Worm (Caenorhabditis elegans): ENCODE data around the gene col-177.
A peak's percentile ranks its signal among the peaks of the same experiment; 100 is the strongest.

Gene col-177

ce11 chrX:10990159-10990854, 11.3 kb downstream of the col-177 start (continued):
- no peak for TF ChIP-seq ceh-82 (tag; optimal IDR thresholded peaks at IDR 0.05)
- TF ChIP-seq zip-2 (tag; optimal IDR thresholded peaks at IDR 0.05) = no peak
- no peak for TF ChIP-seq nhr-76 (tag; optimal IDR thresholded peaks at IDR 0.05)
- no peak for TF ChIP-seq snpc-4 (tag; optimal IDR thresholded peaks at IDR 0.05)
- no peak for TF ChIP-seq F26F4.8 (GFP tag; conservative IDR thresholded peaks at IDR 0.05)
- no peak for TF ChIP-seq T20F7.1 (GFP tag; optimal IDR thresholded peaks at IDR 0.05)
- no peak for TF ChIP-seq hlh-30 (tag; optimal IDR thresholded peaks at IDR 0.05; ENCODE audit: insufficient read depth)
- no peak for TF ChIP-seq rbr-2 (tag; optimal IDR thresholded peaks at IDR 0.05)
- no peak for TF ChIP-seq nhr-41 (GFP tag; IDR thresholded peaks at IDR 0.05)
- no peak for TF ChIP-seq lin-15B (tag; optimal IDR thresholded peaks at IDR 0.05)
- TF ChIP-seq madf-5 (GFP tag; IDR thresholded peaks at IDR 0.05) = no peak
- TF ChIP-seq nhr-237 (tag; optimal IDR thresholded peaks at IDR 0.05) = no peak
- no peak for TF ChIP-seq nhr-11 (tag; optimal IDR thresholded peaks at IDR 0.05)
- TF ChIP-seq nhr-102 (tag; optimal IDR thresholded peaks at IDR 0.05) = no peak
- TF ChIP-seq Y5F2A.4 (GFP tag; optimal IDR thresholded peaks at IDR 0.05) = no peak
- no peak for TF ChIP-seq snpc-1.2 (GFP tag; IDR thresholded peaks at IDR 0.05)
- TF ChIP-seq ZK546.5 (tag; optimal IDR thresholded peaks at IDR 0.05) = no peak
- TF ChIP-seq gei-8 (GFP tag; optimal IDR thresholded peaks at IDR 0.05) = no peak
- no peak for TF ChIP-seq lir-3 (tag; optimal IDR thresholded peaks at IDR 0.05)
- TF ChIP-seq lin-1 (GFP tag; IDR thresholded peaks at IDR 0.05) = no peak
- TF ChIP-seq R02D3.7 (tag; optimal IDR thresholded peaks at IDR 0.05) = no peak
- TF ChIP-seq nhr-77 (tag; optimal IDR thresholded peaks at IDR 0.05) = no peak
- TF ChIP-seq nhr-42 (GFP tag; IDR thresholded peaks at IDR 0.05) = no peak
- no peak for TF ChIP-seq ceh-28 (tag; optimal IDR thresholded peaks at IDR 0.05)
- no peak for TF ChIP-seq zfp-2 (tag; optimal IDR thresholded peaks at IDR 0.05)
- no peak for TF ChIP-seq pha-4 (GFP tag; IDR thresholded peaks at IDR 0.05)
- TF ChIP-seq pha-4 (tag; optimal IDR thresholded peaks at IDR 0.05) = no peak
- TF ChIP-seq zag-1 (tag; optimal IDR thresholded peaks at IDR 0.05) = no peak
- TF ChIP-seq attf-4 (tag; optimal IDR thresholded peaks at IDR 0.05) = no peak
- TF ChIP-seq Y75B8A.6 (GFP tag; IDR thresholded peaks at IDR 0.05) = no peak
- TF ChIP-seq dpl-1 (GFP tag; optimal IDR thresholded peaks at IDR 0.05) = no peak
- no peak for TF ChIP-seq egl-43 (GFP tag; IDR thresholded peaks at IDR 0.05)
- TF ChIP-seq spr-1 (tag; optimal IDR thresholded peaks at IDR 0.05) = no peak
- peak; percentile 29 for TF ChIP-seq dve-1 (tag; optimal IDR thresholded peaks at IDR 0.05; ENCODE audit: insufficient read depth)
- TF ChIP-seq daf-16 (GFP tag; optimal IDR thresholded peaks at IDR 0.05) = no peak
- peak; percentile 88 for TF ChIP-seq daf-16 (tag; optimal IDR thresholded peaks at IDR 0.05)
- no peak for TF ChIP-seq zip-11 (GFP tag; IDR thresholded peaks at IDR 0.05)
- TF ChIP-seq aha-1 (tag) = peak; percentile 74
- peak; percentile 68 for TF ChIP-seq php-3 (GFP tag; IDR thresholded peaks at IDR 0.05)
- TF ChIP-seq lsy-2 (tag; optimal IDR thresholded peaks at IDR 0.05) = no peak
- TF ChIP-seq lim-7 (GFP tag; IDR thresholded peaks at IDR 0.05) = no peak
- 0 out of 2 replicates have a peak, but pooled peaks have one; percentile 11 for TF ChIP-seq saeg-2 (GFP tag; IDR thresholded peaks at IDR 0.05)
- no peak for TF ChIP-seq nhr-6 (tag; optimal IDR thresholded peaks at IDR 0.05)
- TF ChIP-seq tag-97 (GFP tag; IDR thresholded peaks at IDR 0.05) = 0 out of 2 replicates have a peak, but pooled peaks have one; percentile 29
- no peak for TF ChIP-seq F37D6.2 (tag; optimal IDR thresholded peaks at IDR 0.05)
- TF ChIP-seq lin-29 (GFP tag; IDR thresholded peaks at IDR 0.05) = no peak
- no peak for TF ChIP-seq unc-39 (tag; optimal IDR thresholded peaks at IDR 0.05)
- no peak for TF ChIP-seq daf-19 (GFP tag; conservative IDR thresholded peaks at IDR 0.05)
- peak; percentile 42; the same call in 1 of the 2 replicates for TF ChIP-seq hmg-1.1 (GFP tag; IDR thresholded peaks at IDR 0.05)
- TF ChIP-seq dmd-8 (GFP tag; IDR thresholded peaks at IDR 0.05) = no peak
- no peak for TF ChIP-seq pqm-1 (tag; optimal IDR thresholded peaks at IDR 0.05)
- no peak for TF ChIP-seq Y48G9A.11 (GFP tag; IDR thresholded peaks at IDR 0.05)
- TF ChIP-seq mdl-1 (tag; optimal IDR thresholded peaks at IDR 0.05) = no peak

All from whole organism, L4 larva.